Worm (Caenorhabditis elegans) whole organism, L2 larva: ENCODE measurements around the gene sfxn-1.2.
A peak's percentile ranks its signal among the peaks of the same experiment; 100 is the strongest.

Experiments used
- F13H6.1 ChIP-seq: sonication (generic microtip); optimal IDR thresholded peaks from 2 replicates; lab custom pipeline; 2016; ENCODE audit warnings: missing genetic modification characterization, missing compliant biosample characterization
- ZK546.5 ChIP-seq: sonication (generic microtip); optimal IDR thresholded peaks from 2 replicates; lab custom pipeline; 2017; ENCODE audit warnings: missing biosample characterization, missing genetic modification characterization
- aly-2 ChIP-seq: fragments of 150-350 bp; optimal IDR thresholded peaks from 2 replicates; lab custom pipeline; 2014; ENCODE audit warnings: missing biosample characterization, missing genetic modification characterization
- nhr-237 ChIP-seq: fragments of 150-350 bp; optimal IDR thresholded peaks from 2 replicates; lab custom pipeline; 2014; ENCODE audit warnings: missing biosample characterization, missing genetic modification characterization
- nhr-25 ChIP-seq: fragments of 150-350 bp; sonication (generic microtip); optimal IDR thresholded peaks from 3 replicates; lab custom pipeline; 2014; ENCODE audit warnings: missing biosample characterization, missing genetic modification characterization
- unc-39 ChIP-seq: fragments of 150-350 bp; optimal IDR thresholded peaks from 2 replicates; lab custom pipeline; 2014; ENCODE audit warnings: missing biosample characterization, missing genetic modification characterization
- unc-62 ChIP-seq: fragments of 150-350 bp; optimal IDR thresholded peaks from 2 replicates; lab custom pipeline; 2014; ENCODE audit warnings: missing biosample characterization, missing genetic modification reagents, missing genetic modification characterization
- ztf-4 ChIP-seq: fragments of 150-350 bp; optimal IDR thresholded peaks from 2 replicates; lab custom pipeline; 2014; ENCODE audit warnings: missing biosample characterization, missing genetic modification characterization

DNA sequence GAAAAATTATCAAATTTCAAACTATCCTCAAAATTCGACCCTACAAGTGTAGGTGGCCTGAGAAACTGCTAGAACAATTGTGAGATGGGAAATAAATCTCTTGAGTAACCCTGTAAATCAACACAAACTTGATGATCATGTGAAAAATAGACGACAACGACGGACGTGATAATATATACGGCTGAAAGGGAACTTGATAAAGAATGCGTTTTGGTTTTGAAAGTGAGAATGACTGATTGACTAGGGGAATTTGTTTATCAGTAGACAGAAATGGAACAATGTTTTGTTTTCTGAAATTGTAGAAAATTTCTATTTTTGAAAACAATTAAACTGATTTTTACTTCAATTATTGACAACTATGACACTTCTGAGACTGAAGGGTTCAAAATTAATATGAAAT lies 7.7 kb downstream of the sfxn-1.2 start:
- TF ChIP-seq nhr-237 (tag; lab: Kevin White, UChicago) (no peak), unc-62 (GFP tag; lab: Kevin White, UChicago) (no peak), ztf-4 (tag; lab: Kevin White, UChicago) (no peak), F13H6.1 (tag; lab: Kevin White, UChicago) (no peak), ZK546.5 (tag; lab: Kevin White, UChicago) (no peak), aly-2 (tag; lab: Kevin White, UChicago) (no peak), unc-39 (tag; lab: Kevin White, UChicago) (no peak), nhr-25 (tag; lab: Kevin White, UChicago) (peak; percentile 1)
